Fruit fly (Drosophila melanogaster) whole organism, pupa: ENCODE data around the gene CG15283.

Experiments used
- CG10348 ChIP-seq: fragments of 200-800 bp; sonication (Bioruptor generic); IDR thresholded peaks from 2 replicates; pipeline ENCODE4 v1.3.6; 2022; ENCODE audit warnings: missing biosample characterization, missing genetic modification characterization
- CG12605 ChIP-seq: fragments of 200-800 bp; sonication (Bioruptor generic); IDR thresholded peaks from 2 replicates; pipeline ENCODE4 v1.3.6; 2022; ENCODE audit warnings: missing biosample characterization, missing genetic modification characterization
- CG13204 ChIP-seq: fragments of 200-800 bp; sonication (Bioruptor generic); optimal IDR thresholded peaks from 2 replicates; lab custom pipeline; 2018; ENCODE audit warnings: missing biosample characterization, mild to moderate bottlenecking, missing genetic modification characterization, moderate library complexity
- CG14655 ChIP-seq: fragments of 200-800 bp; sonication (Bioruptor generic); optimal IDR thresholded peaks from 3 replicates; lab custom pipeline; 2017; ENCODE audit warnings: mild to moderate bottlenecking, missing biosample characterization, missing genetic modification reagents, missing genetic modification characterization
- CG15710 ChIP-seq: fragments of 200-800 bp; sonication (Bioruptor generic); optimal IDR thresholded peaks from 2 replicates; lab custom pipeline; 2018; ENCODE audit warnings: missing biosample characterization, mild to moderate bottlenecking, missing genetic modification characterization, moderate library complexity
- CG17806 ChIP-seq: fragments of 200-800 bp; sonication (Bioruptor generic); optimal IDR thresholded peaks from 2 replicates; lab custom pipeline; 2018; ENCODE audit warnings: missing biosample characterization, mild to moderate bottlenecking, missing genetic modification characterization, moderate library complexity
- CG32121 ChIP-seq: fragments of 200-800 bp; sonication (Bioruptor generic); IDR thresholded peaks from 2 replicates; pipeline ENCODE4 v1.3.6; 2022; ENCODE audit warnings: missing biosample characterization, missing genetic modification characterization
- CG34367 ChIP-seq: fragments of 200-800 bp; sonication (Bioruptor generic); optimal IDR thresholded peaks from 2 replicates; lab custom pipeline; 2018; ENCODE audit warnings: missing biosample characterization, mild to moderate bottlenecking, missing genetic modification characterization
- CG4496 ChIP-seq: fragments of 200-800 bp; sonication (Bioruptor generic); IDR thresholded peaks from 3 replicates; pipeline ENCODE4 v1.3.6; 2022; ENCODE audit warnings: missing biosample characterization, missing genetic modification characterization
- CG8159 ChIP-seq: fragments of 200-800 bp; sonication (Bioruptor generic); optimal IDR thresholded peaks from 3 replicates; lab custom pipeline; 2018; ENCODE audit warnings: missing biosample characterization, mild to moderate bottlenecking, missing genetic modification characterization, moderate library complexity
- CG8301 ChIP-seq: fragments of 200-800 bp; sonication (Bioruptor generic); optimal IDR thresholded peaks from 2 replicates; lab custom pipeline; 2018; ENCODE audit warnings: missing biosample characterization, mild to moderate bottlenecking, missing genetic modification characterization
- CG9948 ChIP-seq: fragments of 200-800 bp; sonication (Bioruptor generic); optimal IDR thresholded peaks from 2 replicates; lab custom pipeline; 2018; ENCODE audit warnings: missing biosample characterization, mild to moderate bottlenecking, missing genetic modification characterization, moderate library complexity
- D1 ChIP-seq: fragments of 200-800 bp; sonication (Bioruptor generic); optimal IDR thresholded peaks from 2 replicates; lab custom pipeline; 2018; ENCODE audit warnings: missing biosample characterization, mild to moderate bottlenecking, missing genetic modification characterization, moderate library complexity
- EcR ChIP-seq: fragments of 200-800 bp; sonication (Bioruptor generic); optimal IDR thresholded peaks from 3 replicates; lab custom pipeline; 2019; ENCODE audit warnings: missing biosample characterization, missing genetic modification characterization, mild to moderate bottlenecking, moderate library complexity, missing genetic modification reagents
- Ets98B ChIP-seq: fragments of 200-800 bp; sonication (Bioruptor generic); IDR thresholded peaks from 2 replicates; pipeline ENCODE4 v1.3.6; 2022; ENCODE audit warnings: missing biosample characterization, missing genetic modification characterization
- Pif1A ChIP-seq: fragments of 200-800 bp; sonication (Bioruptor generic); optimal IDR thresholded peaks from 3 replicates; lab custom pipeline; 2016; ENCODE audit warnings: missing biosample characterization, missing genetic modification characterization
- Pif1B ChIP-seq: fragments of 200-800 bp; sonication (Bioruptor generic); optimal IDR thresholded peaks from 3 replicates; lab custom pipeline; 2016; ENCODE audit warnings: missing biosample characterization, missing genetic modification characterization
- Snoo ChIP-seq: fragments of 200-800 bp; sonication (Bioruptor generic); optimal IDR thresholded peaks from 3 replicates; lab custom pipeline; 2017; ENCODE audit warnings: missing biosample characterization, mild to moderate bottlenecking, missing genetic modification characterization, inconsistent platforms
- fd96Ca ChIP-seq: fragments of 200-800 bp; sonication (Bioruptor generic); IDR thresholded peaks from 3 replicates; pipeline ENCODE4 v1.3.6; 2022; ENCODE audit warnings: missing biosample characterization, missing genetic modification characterization
- gl ChIP-seq: fragments of 200-800 bp; sonication (Bioruptor generic); optimal IDR thresholded peaks from 2 replicates; lab custom pipeline; 2018; ENCODE audit warnings: missing biosample characterization, mild to moderate bottlenecking, missing genetic modification characterization
- rn ChIP-seq: fragments of 200-800 bp; sonication (Bioruptor generic); IDR thresholded peaks from 2 replicates; pipeline ENCODE4 v1.3.6; 2022; ENCODE audit warnings: missing biosample characterization, missing genetic modification characterization

Gene CG15283

dm6 chr2L:14441309-14441708 is 9.4 kb downstream of the CG15283 start:
- TF ChIP-seq gl (tag; lab: Kevin White, UChicago) (no peak), CG17806 (tag; lab: Kevin White, UChicago) (no peak), Snoo (tag; lab: Kevin White, UChicago) (no peak), CG13204 (GFP tag; lab: Kevin White, UChicago) (no peak), CG8159 (tag; lab: Kevin White, UChicago) (no peak), Pif1A (GFP tag; lab: Kevin White, UChicago) (no peak), rn (GFP tag; lab: Robert Waterston, UW) (no peak), D1 (no peak)

dm6 chr2L:14440908-14441307 is 9.8 kb downstream of the CG15283 start:
- TF ChIP-seq gl (tag; lab: Kevin White, UChicago) (no peak), Snoo (tag; lab: Kevin White, UChicago) (no peak), CG10348 (GFP tag; lab: Robert Waterston, UW) (no peak), CG9948 (tag; lab: Kevin White, UChicago) (peak; percentile 52), rn (GFP tag; lab: Robert Waterston, UW) (peak; percentile 25; the same call in 1 of the 2 replicates), Ets98B (GFP tag; lab: Robert Waterston, UW) (no peak), CG8301 (tag; lab: Kevin White, UChicago) (peak; percentile 56), fd96Ca (GFP tag; lab: Robert Waterston, UW) (no peak), EcR (GFP tag; lab: Kevin White, UChicago) (no peak), CG15710 (tag; lab: Kevin White, UChicago) (peak; percentile 49), CG12605 (GFP tag; lab: Robert Waterston, UW) (no peak), Pif1A (GFP tag; lab: Kevin White, UChicago) (no peak), CG8159 (tag; lab: Kevin White, UChicago) (peak; percentile 61), CG32121 (GFP tag; lab: Robert Waterston, UW) (0 out of 2 replicates have a peak, but pooled peaks have one; percentile 25), CG14655 (GFP tag; lab: Kevin White, UChicago) (peak; percentile 59), Pif1B (GFP tag; lab: Kevin White, UChicago) (no peak), CG4496 (GFP tag; lab: Robert Waterston, UW) (0 out of 3 replicates have a peak, but pooled peaks have one; percentile 30), D1 (no peak), CG17806 (tag; lab: Kevin White, UChicago) (peak; percentile 29), CG34367 (tag; lab: Kevin White, UChicago) (peak; percentile 20), CG13204 (GFP tag; lab: Kevin White, UChicago) (no peak)
- TF ChIP-seq, all 21 proteins: peak for 10

dm6 chr2L:14438827-14439226 is 11.9 kb downstream of the CG15283 start:
- TF ChIP-seq CG13204 (GFP tag; lab: Kevin White, UChicago) (no peak), gl (tag; lab: Kevin White, UChicago) (no peak), CG4496 (GFP tag; lab: Robert Waterston, UW) (no peak), CG14655 (GFP tag; lab: Kevin White, UChicago) (no peak), CG10348 (GFP tag; lab: Robert Waterston, UW) (no peak), EcR (GFP tag; lab: Kevin White, UChicago) (no peak), CG8159 (tag; lab: Kevin White, UChicago) (no peak), CG12605 (GFP tag; lab: Robert Waterston, UW) (no peak), Snoo (tag; lab: Kevin White, UChicago) (no peak), CG32121 (GFP tag; lab: Robert Waterston, UW) (no peak), Pif1A (GFP tag; lab: Kevin White, UChicago) (no peak), CG9948 (tag; lab: Kevin White, UChicago) (no peak), rn (GFP tag; lab: Robert Waterston, UW) (no peak)

- no peak for TF ChIP-seq Ets98B (GFP tag; lab: Robert Waterston, UW)
- TF ChIP-seq CG32121 (GFP tag; lab: Robert Waterston, UW), result no peak
- TF ChIP-seq CG10348 (GFP tag; lab: Robert Waterston, UW), result no peak
- TF ChIP-seq D1, result no peak
- no peak for TF ChIP-seq CG8159 (tag; lab: Kevin White, UChicago)
- no peak for TF ChIP-seq CG15710 (tag; lab: Kevin White, UChicago)
- TF ChIP-seq gl (tag; lab: Kevin White, UChicago), result no peak
- no peak for TF ChIP-seq CG8301 (tag; lab: Kevin White, UChicago)
- TF ChIP-seq Pif1A (GFP tag; lab: Kevin White, UChicago), result no peak
- TF ChIP-seq CG4496 (GFP tag; lab: Robert Waterston, UW), result no peak
- TF ChIP-seq rn (GFP tag; lab: Robert Waterston, UW), result no peak
- TF ChIP-seq CG34367 (tag; lab: Kevin White, UChicago), result no peak
- no peak for TF ChIP-seq CG17806 (tag; lab: Kevin White, UChicago)
- TF ChIP-seq Pif1B (GFP tag; lab: Kevin White, UChicago), result no peak
- TF ChIP-seq CG9948 (tag; lab: Kevin White, UChicago), result no peak
- no peak for TF ChIP-seq Snoo (tag; lab: Kevin White, UChicago)
- TF ChIP-seq CG12605 (GFP tag; lab: Robert Waterston, UW), result no peak
- no peak for TF ChIP-seq EcR (GFP tag; lab: Kevin White, UChicago)
- TF ChIP-seq CG14655 (GFP tag; lab: Kevin White, UChicago), result no peak
These were observed 14.7 kb downstream of the CG15283 start for dm6 chr2L:14435866-14436626.

dm6 chr2L:14434475-14434874 is 16.2 kb downstream of the CG15283 start:
- TF ChIP-seq CG10348 (GFP tag; lab: Robert Waterston, UW) (no peak), CG12605 (GFP tag; lab: Robert Waterston, UW) (no peak), Pif1B (GFP tag; lab: Kevin White, UChicago) (no peak), EcR (GFP tag; lab: Kevin White, UChicago) (no peak), Ets98B (GFP tag; lab: Robert Waterston, UW) (no peak), Pif1A (GFP tag; lab: Kevin White, UChicago) (no peak), CG17806 (tag; lab: Kevin White, UChicago) (no peak), fd96Ca (GFP tag; lab: Robert Waterston, UW) (no peak), CG34367 (tag; lab: Kevin White, UChicago) (no peak), gl (tag; lab: Kevin White, UChicago) (no peak), CG4496 (GFP tag; lab: Robert Waterston, UW) (no peak), CG15710 (tag; lab: Kevin White, UChicago) (no peak), rn (GFP tag; lab: Robert Waterston, UW) (no peak), CG14655 (GFP tag; lab: Kevin White, UChicago) (no peak), CG32121 (GFP tag; lab: Robert Waterston, UW) (no peak), D1 (no peak), CG8159 (tag; lab: Kevin White, UChicago) (no peak), CG13204 (GFP tag; lab: Kevin White, UChicago) (no peak), CG9948 (tag; lab: Kevin White, UChicago) (no peak)
